Worm (Caenorhabditis elegans): ENCODE measurements around the gene perm-3.

ce11 chrIV:5354124-5354523, 40.5 kb downstream of the perm-3 start, which contains the start of gene Y4C6B.1:
- TF ChIP-seq snpc-4 (tag; optimal IDR thresholded peaks at IDR 0.05) = no peak
- no peak for TF ChIP-seq skn-1 (tag; optimal IDR thresholded peaks at IDR 0.05)
- no peak for TF ChIP-seq daf-12 (tag; optimal IDR thresholded peaks at IDR 0.05)

Data from whole organism, L3 larva.